Worm (Caenorhabditis elegans) whole organism, young adult: ENCODE measurements around the gene cpg-1.
A peak's percentile ranks its signal among the peaks of the same experiment; 100 is the strongest.

ENCODE experiments used
- B0019.2 ChIP-seq: fragments of 200-800 bp; sonication (Bioruptor generic); conservative IDR thresholded peaks from 2 replicates; pipeline ENCODE4 v1.3.6; 2022; ENCODE audit warnings: missing genetic modification reagents, missing genetic modification characterization, missing compliant biosample characterization
- B0035.1 ChIP-seq: sonication (generic microtip); optimal IDR thresholded peaks from 2 replicates; lab custom pipeline; 2016; ENCODE audit warnings: missing genetic modification characterization, mild to moderate bottlenecking, missing compliant biosample characterization, missing genotype, missing genetic modification reagents
- C17E4.6 ChIP-seq: fragments of 200-800 bp; sonication (Bioruptor generic); IDR thresholded peaks from 2 replicates; pipeline ENCODE4 v1.3.6; 2022; ENCODE audit warnings: missing genetic modification reagents, missing genetic modification characterization, missing compliant biosample characterization
- F22D6.2 ChIP-seq: sonication (generic microtip); optimal IDR thresholded peaks from 2 replicates; lab custom pipeline; 2016; ENCODE audit warnings: mild to moderate bottlenecking, missing genetic modification characterization, missing compliant biosample characterization
- F37B4.10 ChIP-seq: fragments of 200-800 bp; sonication (Bioruptor generic); IDR thresholded peaks from 2 replicates; pipeline ENCODE4 v1.3.6; 2022; ENCODE audit warnings: missing genetic modification characterization, missing compliant biosample characterization
- F49E8.2 ChIP-seq: sonication (generic microtip); optimal IDR thresholded peaks from 3 replicates; lab custom pipeline; 2017; ENCODE audit warnings: missing genetic modification characterization, mild to moderate bottlenecking, missing compliant biosample characterization, antibody characterized with exemption, moderate library complexity; ENCODE audit not compliant: insufficient read depth
- F52B5.7 ChIP-seq: sonication (generic microtip); optimal IDR thresholded peaks from 2 replicates; lab custom pipeline; 2016; ENCODE audit warnings: mild to moderate bottlenecking, missing genetic modification characterization, missing compliant biosample characterization
- T26A5.8 ChIP-seq: sonication (generic microtip); optimal IDR thresholded peaks from 2 replicates; lab custom pipeline; 2016; ENCODE audit warnings: missing genetic modification characterization, missing compliant biosample characterization
- Y53F4B.3 ChIP-seq: fragments of 200-800 bp; sonication (Bioruptor generic); IDR thresholded peaks from 2 replicates; pipeline ENCODE4 v1.3.6; 2022; ENCODE audit warnings: missing genetic modification reagents, missing genetic modification characterization, missing compliant biosample characterization
- Y53G8AR.9 ChIP-seq: fragments of 200-800 bp; sonication (Bioruptor generic); conservative IDR thresholded peaks from 2 replicates; pipeline ENCODE4 v1.3.6; 2022; ENCODE audit warnings: missing genetic modification reagents, missing genetic modification characterization, missing compliant biosample characterization
- Y56A3A.18 ChIP-seq: fragments of 200-800 bp; sonication (Bioruptor generic); IDR thresholded peaks from 2 replicates; pipeline ENCODE4 v1.3.6; 2022; ENCODE audit warnings: missing genetic modification reagents, missing genetic modification characterization, missing compliant biosample characterization
- Y79H2A.3 ChIP-seq: fragments of 200-800 bp; sonication (Bioruptor generic); conservative IDR thresholded peaks from 2 replicates; pipeline ENCODE4 v1.3.6; 2022; ENCODE audit warnings: missing genetic modification reagents, missing genetic modification characterization, missing compliant biosample characterization
- ama-1 ChIP-seq, 3 experiments: fragments of 150-350 bp in 1 of 3; sonication (generic microtip) in 2 of 3; optimal IDR thresholded peaks; 2 replicates each; lab custom pipeline; 2014 to 2018; ENCODE audit warnings: missing biosample characterization in 2 of 3, missing genetic modification characterization in 2 of 3, missing genetic modification reagents in 2 of 3
- aptf-2 ChIP-seq: fragments of 200-800 bp; sonication (Bioruptor generic); conservative IDR thresholded peaks from 2 replicates; pipeline ENCODE4 v1.3.6; 2022; ENCODE audit warnings: missing genetic modification reagents, missing genetic modification characterization, missing compliant biosample characterization
- aptf-3 ChIP-seq: fragments of 200-800 bp; sonication (Bioruptor generic); IDR thresholded peaks from 2 replicates; pipeline ENCODE4 v1.3.6; 2022; ENCODE audit warnings: missing genetic modification characterization, missing compliant biosample characterization
- atf-7 ChIP-seq: sonication (generic microtip); optimal IDR thresholded peaks from 2 replicates; lab custom pipeline; 2017; ENCODE audit warnings: mild to moderate bottlenecking, missing genetic modification characterization, missing compliant biosample characterization
- attf-3 ChIP-seq: fragments of 200-800 bp; sonication (Bioruptor generic); conservative IDR thresholded peaks from 2 replicates; pipeline ENCODE4 v1.3.6; 2022; ENCODE audit warnings: missing genetic modification reagents, missing genetic modification characterization, missing compliant biosample characterization
- ceh-27 ChIP-seq: fragments of 200-800 bp; sonication (Bioruptor generic); optimal IDR thresholded peaks from 2 replicates; lab custom pipeline; 2018; ENCODE audit warnings: mild to moderate bottlenecking, missing genetic modification characterization, moderate library complexity, missing compliant biosample characterization
- ceh-40 ChIP-seq: fragments of 200-800 bp; sonication (Bioruptor generic); IDR thresholded peaks from 2 replicates; pipeline ENCODE4 v1.3.6; 2022; ENCODE audit warnings: missing genetic modification characterization, missing compliant biosample characterization
- ceh-58 ChIP-seq: fragments of 200-800 bp; sonication (Bioruptor generic); IDR thresholded peaks from 2 replicates; pipeline ENCODE4 v1.3.6; 2022; ENCODE audit warnings: missing genetic modification characterization, missing compliant biosample characterization
- ceh-91 ChIP-seq: fragments of 200-800 bp; sonication (Bioruptor generic); IDR thresholded peaks from 2 replicates; pipeline ENCODE4 v1.3.6; 2022; ENCODE audit warnings: missing genetic modification reagents, missing genetic modification characterization, missing compliant biosample characterization
- die-1 ChIP-seq: sonication (generic microtip); optimal IDR thresholded peaks from 2 replicates; lab custom pipeline; 2016; ENCODE audit warnings: missing genotype, mild to moderate bottlenecking, missing genetic modification characterization, missing compliant biosample characterization
- efl-1 ChIP-seq: fragments of 150-350 bp; optimal IDR thresholded peaks from 2 replicates; lab custom pipeline; 2014; ENCODE audit warnings: missing biosample characterization, missing genetic modification reagents, missing genetic modification characterization
- egl-18 ChIP-seq: fragments of 200-800 bp; sonication (Bioruptor generic); IDR thresholded peaks from 2 replicates; pipeline ENCODE4 v1.3.6; 2022; ENCODE audit warnings: missing genetic modification reagents, missing genetic modification characterization, missing compliant biosample characterization
- egl-44 ChIP-seq: fragments of 200-800 bp; sonication (Bioruptor generic); IDR thresholded peaks from 2 replicates; pipeline ENCODE4 v1.3.6; 2022; ENCODE audit warnings: missing genetic modification reagents, missing genetic modification characterization, missing compliant biosample characterization
- egrh-3 ChIP-seq: fragments of 200-800 bp; sonication (Bioruptor generic); IDR thresholded peaks from 2 replicates; pipeline ENCODE4 v1.3.6; 2022; ENCODE audit warnings: missing genetic modification reagents, missing genetic modification characterization, missing compliant biosample characterization
- him-1 ChIP-seq: sonication (generic microtip); optimal IDR thresholded peaks from 2 replicates; lab custom pipeline; 2016; ENCODE audit warnings: missing genotype, missing genetic modification reagents, missing genetic modification characterization, missing compliant biosample characterization
- lag-1 ChIP-seq: fragments of 200-800 bp; sonication (Bioruptor generic); IDR thresholded peaks from 2 replicates; pipeline ENCODE4 v1.3.6; 2022; ENCODE audit warnings: missing genetic modification reagents, missing genetic modification characterization, missing compliant biosample characterization
- let-607 ChIP-seq, 2 experiments: fragments of 200-800 bp in 1 of 2; sonication (Bioruptor generic) in 1 of 2; sonication (generic microtip) in 1 of 2; optimal IDR thresholded peaks; 2 replicates each; lab custom pipeline; 2016 to 2018; ENCODE audit warnings: mild to moderate bottlenecking in 2 of 2, missing compliant biosample characterization in 2 of 2, missing genetic modification characterization in 2 of 2, moderate library complexity in 2 of 2, missing genotype in 1 of 2
- madf-3 ChIP-seq: fragments of 200-800 bp; sonication (Bioruptor generic); IDR thresholded peaks from 2 replicates; pipeline ENCODE4 v1.3.6; 2022; ENCODE audit warnings: missing genetic modification reagents, missing genetic modification characterization, missing compliant biosample characterization
- madf-6 ChIP-seq: fragments of 200-800 bp; sonication (Bioruptor generic); IDR thresholded peaks from 2 replicates; pipeline ENCODE4 v1.3.6; 2022; ENCODE audit warnings: missing genetic modification reagents, missing genetic modification characterization, missing compliant biosample characterization
- mes-4 ChIP-seq: sonication (generic microtip); optimal IDR thresholded peaks from 2 replicates; lab custom pipeline; 2016; ENCODE audit warnings: missing genotype, missing genetic modification characterization, missing compliant biosample characterization
- nfya-2 ChIP-seq: fragments of 200-800 bp; sonication (Bioruptor generic); IDR thresholded peaks from 2 replicates; pipeline ENCODE4 v1.3.6; 2022; ENCODE audit warnings: missing genetic modification reagents, missing genetic modification characterization, missing compliant biosample characterization
- nhr-179 ChIP-seq: sonication (generic microtip); optimal IDR thresholded peaks from 2 replicates; lab custom pipeline; 2016; ENCODE audit warnings: mild to moderate bottlenecking, missing genetic modification characterization, missing compliant biosample characterization
- rcor-1 ChIP-seq: fragments of 200-800 bp; sonication (Bioruptor generic); IDR thresholded peaks from 2 replicates; pipeline ENCODE4 v1.3.6; 2022; ENCODE audit warnings: missing genetic modification reagents, missing genetic modification characterization, missing compliant biosample characterization
- repo-1 ChIP-seq: sonication (generic microtip); optimal IDR thresholded peaks from 2 replicates; lab custom pipeline; 2017; ENCODE audit warnings: mild to moderate bottlenecking, missing genetic modification characterization, missing compliant biosample characterization
- snpc-1.1 ChIP-seq: sonication (generic microtip); optimal IDR thresholded peaks from 2 replicates; lab custom pipeline; 2017; ENCODE audit warnings: missing genetic modification characterization, mild to moderate bottlenecking, missing compliant biosample characterization, antibody characterized with exemption, moderate library complexity, missing genotype, missing genetic modification reagents; ENCODE audit not compliant: insufficient read depth
- snpc-4 ChIP-seq, 5 experiments: fragments of 150-350 bp in 1 of 5; sonication (generic microtip) in 4 of 5; optimal IDR thresholded peaks; 2 replicates each; lab custom pipeline; 2014 to 2018; ENCODE audit warnings: missing genetic modification characterization in 5 of 5, missing biosample characterization in 3 of 5, antibody characterized with exemption in 2 of 5, mild to moderate bottlenecking in 2 of 5, missing compliant biosample characterization in 2 of 5, missing genotype in 2 of 5, moderate library complexity in 2 of 5, missing genetic modification reagents in 1 of 5
- somi-1 ChIP-seq: fragments of 200-800 bp; sonication (Bioruptor generic); optimal IDR thresholded peaks from 2 replicates; lab custom pipeline; 2018; ENCODE audit warnings: mild to moderate bottlenecking, missing genetic modification characterization, missing compliant biosample characterization
- tbp1 ChIP-seq: fragments of 200-800 bp; sonication (Bioruptor generic); optimal IDR thresholded peaks from 2 replicates; lab custom pipeline; 2018; ENCODE audit warnings: mild to moderate bottlenecking, missing genetic modification characterization, missing compliant biosample characterization
- tbx-9 ChIP-seq: sonication (generic microtip); optimal IDR thresholded peaks from 2 replicates; lab custom pipeline; 2016; ENCODE audit warnings: borderline replicate concordance, missing genetic modification characterization, inconsistent platforms, missing compliant biosample characterization
- ztf-22 ChIP-seq: fragments of 200-800 bp; sonication (Bioruptor generic); optimal IDR thresholded peaks from 2 replicates; lab custom pipeline; 2018; ENCODE audit warnings: mild to moderate bottlenecking, missing genetic modification characterization, moderate library complexity, missing compliant biosample characterization
- ztf-28 ChIP-seq: fragments of 200-800 bp; sonication (Bioruptor generic); IDR thresholded peaks from 2 replicates; pipeline ENCODE4 v1.3.6; 2022; ENCODE audit warnings: missing genetic modification reagents, missing genetic modification characterization, missing compliant biosample characterization
- ztf-6 ChIP-seq: fragments of 200-800 bp; sonication (Bioruptor generic); IDR thresholded peaks from 2 replicates; pipeline ENCODE4 v1.3.6; 2022; ENCODE audit warnings: missing genetic modification reagents, missing genetic modification characterization, missing compliant biosample characterization

cpg-1 gene

DNA sequence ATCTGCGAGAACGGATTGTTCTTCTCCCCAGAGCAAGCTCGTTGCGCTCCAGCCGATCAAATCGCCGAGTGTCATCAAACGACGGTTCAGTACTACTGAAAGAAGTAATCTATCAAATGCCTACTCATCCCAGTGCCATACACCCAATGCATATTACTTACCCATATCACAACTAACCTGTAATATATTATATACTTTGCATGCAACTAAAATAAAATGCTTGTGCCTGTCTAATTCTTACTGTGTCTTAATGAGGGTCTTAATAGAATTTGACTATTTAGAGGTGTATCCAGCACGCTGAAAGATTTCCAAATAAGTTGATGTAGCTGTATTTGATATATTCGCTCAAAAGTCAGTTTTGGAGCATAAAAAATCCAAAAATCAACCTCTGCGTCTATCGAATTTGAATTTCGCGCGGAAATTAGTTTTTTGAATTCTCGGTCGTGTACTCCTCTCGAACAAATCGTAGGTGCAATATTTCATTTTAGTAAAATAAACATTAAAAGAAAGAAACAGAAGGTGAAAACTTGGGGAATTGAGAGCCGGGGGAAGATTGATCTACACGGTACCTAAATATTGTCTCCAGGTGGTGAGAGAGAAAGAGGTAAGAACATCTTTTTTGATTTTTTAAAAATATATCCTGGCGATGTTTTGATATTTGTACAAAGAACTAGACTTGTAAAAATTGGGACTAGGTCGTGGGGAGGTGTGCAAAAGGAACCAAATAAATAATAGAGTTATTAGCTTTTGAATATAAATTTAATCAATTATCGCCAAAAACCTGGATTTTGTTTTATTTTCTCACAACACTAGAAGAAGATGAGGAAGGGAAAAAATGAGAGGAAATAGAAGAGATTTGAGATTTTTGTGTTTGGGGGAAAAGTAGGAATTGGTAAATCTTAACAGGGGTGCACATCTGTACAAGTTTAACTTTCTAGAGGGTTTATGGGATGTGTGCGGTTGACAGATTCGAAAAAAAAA, 2.3 kb downstream of the cpg-1 start (continued):
- TF ChIP-seq F37B4.10 (GFP tag; lab: Robert Waterston, UW) (no peak), rcor-1 (GFP tag; lab: Robert Waterston, UW) (peak; percentile 42; the same call in 1 of the 2 replicates), tbp1 (peak; percentile 43), Y56A3A.18 (peak; percentile 75), T26A5.8 (tag; lab: Kevin White, UChicago) (peak; percentile 50), him-1 (tag; lab: Kevin White, UChicago) (peak; percentile 100), tbx-9 (tag; lab: Kevin White, UChicago) (peak; percentile 54), egrh-3 (GFP tag; lab: Robert Waterston, UW) (no peak), Y53F4B.3 (GFP tag; lab: Robert Waterston, UW) (peak; percentile 4; the same call in 1 of the 2 replicates), snpc-4 (GFP tag; optimal IDR thresholded peaks at IDR 0.05; lab: Kevin White, UChicago) (no peak), snpc-4 (tag; optimal IDR thresholded peaks at IDR 0.05; lab: Kevin White, UChicago) (peak in 2 of 4 experiments; percentile 45 to 49), attf-3 (GFP tag; lab: Robert Waterston, UW) (no peak), egl-44 (GFP tag; lab: Robert Waterston, UW) (0 out of 2 replicates have a peak, but pooled peaks have one; percentile 7), F49E8.2 (tag; lab: Kevin White, UChicago) (peak; percentile 74), ztf-22 (GFP tag; lab: Kevin White, UChicago) (no peak), somi-1 (GFP tag; lab: Kevin White, UChicago) (no peak), C17E4.6 (GFP tag; lab: Robert Waterston, UW) (no peak; the same call in 1 of the 2 replicates), ceh-58 (GFP tag; lab: Robert Waterston, UW) (0 out of 2 replicates have a peak, but pooled peaks have one; percentile 34), ceh-91 (peak; percentile 57), die-1 (peak; percentile 49), ztf-28 (GFP tag; lab: Robert Waterston, UW) (0 out of 2 replicates have a peak, but pooled peaks have one; percentile 6), efl-1 (peak; percentile 59), ceh-40 (GFP tag; lab: Robert Waterston, UW) (no peak; the same call in 1 of the 2 replicates), ceh-27 (GFP tag; lab: Kevin White, UChicago) (no peak), let-607 (tag; optimal IDR thresholded peaks at IDR 0.05; lab: Kevin White, UChicago) (peak in 1 of 2 experiments; percentile 44), Y53G8AR.9 (GFP tag; lab: Robert Waterston, UW) (peak; percentile 86), snpc-1.1 (tag; lab: Kevin White, UChicago) (peak; percentile 39), ztf-6 (GFP tag; lab: Robert Waterston, UW) (no peak), ama-1 (optimal IDR thresholded peaks at IDR 0.05; lab: Kevin White, UChicago) (peak; percentile 17), ama-1 (GFP tag; optimal IDR thresholded peaks at IDR 0.05; lab: Kevin White, UChicago) (peak; percentile 18 to 39), madf-6 (GFP tag; lab: Robert Waterston, UW) (peak; percentile 76), lag-1 (GFP tag; lab: Robert Waterston, UW) (no peak), B0019.2 (GFP tag; lab: Robert Waterston, UW) (no peak), F52B5.7 (tag; lab: Kevin White, UChicago) (peak; percentile 69), atf-7 (peak; percentile 95), F22D6.2 (no peak), aptf-3 (GFP tag; lab: Robert Waterston, UW) (no peak), aptf-2 (GFP tag; lab: Robert Waterston, UW) (0 out of 2 replicates have a peak, but pooled peaks have one; percentile 41), B0035.1 (tag; lab: Kevin White, UChicago) (no peak), nhr-179 (peak; percentile 57), egl-18 (GFP tag; lab: Robert Waterston, UW) (no peak), repo-1 (tag; lab: Kevin White, UChicago) (peak; percentile 95), Y79H2A.3 (peak; percentile 69), mes-4 (peak; percentile 28), nfya-2 (GFP tag; lab: Robert Waterston, UW) (no peak), madf-3 (GFP tag; lab: Robert Waterston, UW) (0 out of 2 replicates have a peak, but pooled peaks have one; percentile 68)
